Worm (Caenorhabditis elegans): ENCODE measurements around the gene clec-79.

DNA sequence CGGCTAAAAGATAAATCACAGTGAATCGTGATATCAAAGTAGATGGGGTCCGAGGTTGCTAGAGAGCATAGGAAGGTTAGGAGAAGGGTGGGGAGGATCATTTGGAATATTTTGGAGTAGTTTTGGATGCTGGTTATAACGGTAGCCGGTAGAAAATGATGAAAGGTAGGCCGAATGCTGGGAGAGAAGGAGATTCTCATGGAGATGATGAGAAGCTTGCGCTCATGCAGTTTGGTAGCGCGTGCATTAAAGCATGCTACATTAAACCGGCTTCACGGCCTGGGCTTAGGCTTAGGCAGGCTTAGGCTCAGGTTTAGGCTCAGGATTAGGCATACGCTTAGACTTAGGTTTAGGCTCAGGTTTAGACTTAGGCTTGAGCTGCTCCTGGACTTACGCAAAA lies 21.2 kb downstream of the clec-79 start, which contains the start of gene F47C12.13:
- TF ChIP-seq flt-1 (GFP tag; IDR thresholded peaks at IDR 0.05) (no peak), cog-1 (tag; optimal IDR thresholded peaks at IDR 0.05) (no peak), med-1 (GFP tag; optimal IDR thresholded peaks at IDR 0.05; ENCODE audit: insufficient read depth) (no peak), klf-2 (GFP tag; conservative IDR thresholded peaks at IDR 0.05) (no peak)

Data from whole organism, midembryonic.